Worm (Caenorhabditis elegans) whole organism, young adult: Measurements from ENCODE around the gene F41G3.5.

Experiments used
- B0336.3 ChIP-seq: fragments of 200-800 bp; sonication (Bioruptor generic); IDR thresholded peaks from 2 replicates; pipeline ENCODE4 v1.3.6; 2022; ENCODE audit warnings: missing genetic modification characterization, missing compliant biosample characterization
- C17E4.6 ChIP-seq: fragments of 200-800 bp; sonication (Bioruptor generic); IDR thresholded peaks from 2 replicates; pipeline ENCODE4 v1.3.6; 2022; ENCODE audit warnings: missing genetic modification reagents, missing genetic modification characterization, missing compliant biosample characterization
- D2030.7 ChIP-seq: fragments of 200-800 bp; sonication (Bioruptor generic); IDR thresholded peaks from 2 replicates; pipeline ENCODE4 v1.3.6; 2022; ENCODE audit warnings: missing genetic modification reagents, missing genetic modification characterization, missing compliant biosample characterization
- F23B12.7 ChIP-seq: sonication (generic microtip); optimal IDR thresholded peaks from 2 replicates; lab custom pipeline; 2017; ENCODE audit warnings: missing genetic modification characterization, mild to moderate bottlenecking, missing compliant biosample characterization, antibody characterized with exemption, moderate library complexity; ENCODE audit not compliant: insufficient read depth
- F33H1.4 ChIP-seq: fragments of 200-800 bp; sonication (Bioruptor generic); IDR thresholded peaks from 2 replicates; pipeline ENCODE4 v1.3.6; 2022; ENCODE audit warnings: missing genetic modification reagents, missing genetic modification characterization, missing compliant biosample characterization
- F52B5.7 ChIP-seq: sonication (generic microtip); optimal IDR thresholded peaks from 2 replicates; lab custom pipeline; 2016; ENCODE audit warnings: mild to moderate bottlenecking, missing genetic modification characterization, missing compliant biosample characterization
- K11D2.4 ChIP-seq: fragments of 200-800 bp; sonication (Bioruptor generic); IDR thresholded peaks from 2 replicates; pipeline ENCODE4 v1.3.6; 2022; ENCODE audit warnings: missing genetic modification reagents, missing genetic modification characterization, missing compliant biosample characterization
- T07F8.4 ChIP-seq: sonication (generic microtip); optimal IDR thresholded peaks from 2 replicates; lab custom pipeline; 2016; ENCODE audit warnings: mild to moderate bottlenecking, missing genetic modification characterization, moderate library complexity, missing compliant biosample characterization
- Y56A3A.18 ChIP-seq: fragments of 200-800 bp; sonication (Bioruptor generic); IDR thresholded peaks from 2 replicates; pipeline ENCODE4 v1.3.6; 2022; ENCODE audit warnings: missing genetic modification reagents, missing genetic modification characterization, missing compliant biosample characterization
- Y95B8A.8 ChIP-seq: fragments of 200-800 bp; sonication (Bioruptor generic); IDR thresholded peaks from 2 replicates; pipeline ENCODE4 v1.3.6; 2022; ENCODE audit warnings: missing genetic modification reagents, missing genetic modification characterization, missing compliant biosample characterization
- ama-1 ChIP-seq, 3 experiments: fragments of 150-350 bp in 1 of 3; sonication (generic microtip) in 2 of 3; optimal IDR thresholded peaks; 2 replicates each; lab custom pipeline; 2014 to 2018; ENCODE audit warnings: missing biosample characterization in 2 of 3, missing genetic modification characterization in 2 of 3, missing genetic modification reagents in 2 of 3
- attf-3 ChIP-seq: fragments of 200-800 bp; sonication (Bioruptor generic); conservative IDR thresholded peaks from 2 replicates; pipeline ENCODE4 v1.3.6; 2022; ENCODE audit warnings: missing genetic modification reagents, missing genetic modification characterization, missing compliant biosample characterization
- attf-6 ChIP-seq: fragments of 200-800 bp; sonication (Bioruptor generic); IDR thresholded peaks from 2 replicates; pipeline ENCODE4 v1.3.6; 2022; ENCODE audit warnings: missing genetic modification reagents, missing genetic modification characterization, missing compliant biosample characterization
- bed-1 ChIP-seq: fragments of 200-800 bp; sonication (Bioruptor generic); IDR thresholded peaks from 2 replicates; pipeline ENCODE4 v1.3.6; 2022; ENCODE audit warnings: missing genetic modification reagents, missing genetic modification characterization, missing compliant biosample characterization
- bed-2 ChIP-seq: fragments of 200-800 bp; sonication (Bioruptor generic); IDR thresholded peaks from 2 replicates; pipeline ENCODE4 v1.3.6; 2022; ENCODE audit warnings: missing genetic modification reagents, missing genetic modification characterization, missing compliant biosample characterization
- cebp-1 ChIP-seq, 2 experiments: fragments of 200-800 bp in 1 of 2; sonication (Bioruptor generic) in 1 of 2; sonication (generic microtip) in 1 of 2; IDR thresholded peaks in 1 of 2; optimal IDR thresholded peaks in 1 of 2; 2 replicates each; pipeline versions ENCODE4 v1.3.6 to Lab custom; 2017 to 2022; ENCODE audit warnings: missing compliant biosample characterization in 2 of 2, missing genetic modification characterization in 2 of 2, mild to moderate bottlenecking in 1 of 2, missing genetic modification reagents in 1 of 2, moderate library complexity in 1 of 2
- ceh-100 ChIP-seq: fragments of 200-800 bp; sonication (Bioruptor generic); IDR thresholded peaks from 2 replicates; pipeline ENCODE4 v1.3.6; 2022; ENCODE audit warnings: missing genetic modification reagents, missing genetic modification characterization, missing compliant biosample characterization
- die-1 ChIP-seq: sonication (generic microtip); optimal IDR thresholded peaks from 2 replicates; lab custom pipeline; 2016; ENCODE audit warnings: missing genotype, mild to moderate bottlenecking, missing genetic modification characterization, missing compliant biosample characterization
- dox-1 ChIP-seq: fragments of 200-800 bp; sonication (Bioruptor generic); IDR thresholded peaks from 2 replicates; pipeline ENCODE4 v1.3.6; 2022; ENCODE audit warnings: missing genetic modification reagents, missing genetic modification characterization, missing compliant biosample characterization
- dpl-1 ChIP-seq: fragments of 150-350 bp; optimal IDR thresholded peaks from 2 replicates; lab custom pipeline; 2014; ENCODE audit warnings: missing biosample characterization, missing genetic modification reagents, missing genetic modification characterization
- egl-44 ChIP-seq: fragments of 200-800 bp; sonication (Bioruptor generic); IDR thresholded peaks from 2 replicates; pipeline ENCODE4 v1.3.6; 2022; ENCODE audit warnings: missing genetic modification reagents, missing genetic modification characterization, missing compliant biosample characterization
- egrh-3 ChIP-seq: fragments of 200-800 bp; sonication (Bioruptor generic); IDR thresholded peaks from 2 replicates; pipeline ENCODE4 v1.3.6; 2022; ENCODE audit warnings: missing genetic modification reagents, missing genetic modification characterization, missing compliant biosample characterization
- ekl-4 ChIP-seq: fragments of 200-800 bp; sonication (Bioruptor generic); IDR thresholded peaks from 2 replicates; pipeline ENCODE4 v1.3.6; 2022; ENCODE audit warnings: missing genetic modification reagents, missing genetic modification characterization, missing compliant biosample characterization
- fkh-3 ChIP-seq: sonication (generic microtip); optimal IDR thresholded peaks from 2 replicates; lab custom pipeline; 2016; ENCODE audit warnings: mild to moderate bottlenecking, missing genetic modification characterization, missing compliant biosample characterization
- gei-17 ChIP-seq: fragments of 200-800 bp; sonication (Bioruptor generic); optimal IDR thresholded peaks from 2 replicates; lab custom pipeline; 2018; ENCODE audit warnings: mild to moderate bottlenecking, missing genetic modification characterization, missing compliant biosample characterization
- hlh-12 ChIP-seq: sonication (generic microtip); optimal IDR thresholded peaks from 2 replicates; lab custom pipeline; 2016; ENCODE audit warnings: missing genetic modification characterization, missing compliant biosample characterization
- lag-1 ChIP-seq: fragments of 200-800 bp; sonication (Bioruptor generic); IDR thresholded peaks from 2 replicates; pipeline ENCODE4 v1.3.6; 2022; ENCODE audit warnings: missing genetic modification reagents, missing genetic modification characterization, missing compliant biosample characterization
- madf-10 ChIP-seq: sonication (generic microtip); optimal IDR thresholded peaks from 2 replicates; lab custom pipeline; 2016; ENCODE audit warnings: mild to moderate bottlenecking, missing genetic modification characterization, missing compliant biosample characterization
- madf-3 ChIP-seq: fragments of 200-800 bp; sonication (Bioruptor generic); IDR thresholded peaks from 2 replicates; pipeline ENCODE4 v1.3.6; 2022; ENCODE audit warnings: missing genetic modification reagents, missing genetic modification characterization, missing compliant biosample characterization
- madf-6 ChIP-seq: fragments of 200-800 bp; sonication (Bioruptor generic); IDR thresholded peaks from 2 replicates; pipeline ENCODE4 v1.3.6; 2022; ENCODE audit warnings: missing genetic modification reagents, missing genetic modification characterization, missing compliant biosample characterization
- mel-28 ChIP-seq: sonication (generic microtip); optimal IDR thresholded peaks from 2 replicates; lab custom pipeline; 2016; ENCODE audit warnings: borderline replicate concordance, mild to moderate bottlenecking, missing genetic modification characterization, missing compliant biosample characterization
- nfya-1 ChIP-seq: sonication (generic microtip); optimal IDR thresholded peaks from 2 replicates; lab custom pipeline; 2017; ENCODE audit warnings: antibody characterized with exemption, missing compliant biosample characterization, missing genetic modification characterization, borderline replicate concordance; ENCODE audit not compliant: insufficient read depth
- nfyb-1 ChIP-seq: fragments of 200-800 bp; sonication (Bioruptor generic); IDR thresholded peaks from 2 replicates; pipeline ENCODE4 v1.3.6; 2022; ENCODE audit warnings: missing genetic modification reagents, missing genetic modification characterization, missing compliant biosample characterization
- nhr-27 ChIP-seq: fragments of 200-800 bp; sonication (Bioruptor generic); optimal IDR thresholded peaks from 2 replicates; lab custom pipeline; 2018; ENCODE audit warnings: mild to moderate bottlenecking, missing genetic modification characterization, moderate library complexity, missing compliant biosample characterization
- pha-4 ChIP-seq: fragments of 150-350 bp; sonication (generic microtip); optimal IDR thresholded peaks from 2 replicates; lab custom pipeline; 2014; ENCODE audit warnings: missing biosample characterization, missing genetic modification reagents, missing genetic modification characterization
- rcor-1 ChIP-seq: fragments of 200-800 bp; sonication (Bioruptor generic); IDR thresholded peaks from 2 replicates; pipeline ENCODE4 v1.3.6; 2022; ENCODE audit warnings: missing genetic modification reagents, missing genetic modification characterization, missing compliant biosample characterization
- rec-8 ChIP-seq, 2 experiments: sonication (generic microtip); optimal IDR thresholded peaks; 2 replicates each; lab custom pipeline; 2016; ENCODE audit warnings: mild to moderate bottlenecking in 2 of 2, missing genetic modification characterization in 2 of 2, missing genetic modification reagents in 2 of 2, missing genotype in 2 of 2, missing biosample characterization in 1 of 2, missing compliant biosample characterization in 1 of 2, moderate library complexity in 1 of 2
- sdz-38 ChIP-seq: sonication (generic microtip); optimal IDR thresholded peaks from 2 replicates; lab custom pipeline; 2016; ENCODE audit warnings: missing genotype, missing genetic modification characterization, missing compliant biosample characterization
- somi-1 ChIP-seq: fragments of 200-800 bp; sonication (Bioruptor generic); optimal IDR thresholded peaks from 2 replicates; lab custom pipeline; 2018; ENCODE audit warnings: mild to moderate bottlenecking, missing genetic modification characterization, missing compliant biosample characterization
- sptf-2 ChIP-seq: fragments of 200-800 bp; sonication (Bioruptor generic); optimal IDR thresholded peaks from 2 replicates; lab custom pipeline; 2018; ENCODE audit warnings: mild to moderate bottlenecking, missing genetic modification characterization, missing compliant biosample characterization
- tbp1 ChIP-seq: fragments of 200-800 bp; sonication (Bioruptor generic); optimal IDR thresholded peaks from 2 replicates; lab custom pipeline; 2018; ENCODE audit warnings: mild to moderate bottlenecking, missing genetic modification characterization, missing compliant biosample characterization
- unc-130 ChIP-seq: sonication (generic microtip); optimal IDR thresholded peaks from 2 replicates; lab custom pipeline; 2016; ENCODE audit warnings: missing genetic modification reagents, missing genetic modification characterization, missing compliant biosample characterization
- unc-62 ChIP-seq: fragments of 150-350 bp; optimal IDR thresholded peaks from 2 replicates; lab custom pipeline; 2014; ENCODE audit warnings: missing biosample characterization, missing genetic modification reagents, missing genetic modification characterization
- xnd-1 ChIP-seq: sonication (generic microtip); optimal IDR thresholded peaks from 2 replicates; lab custom pipeline; 2016; ENCODE audit warnings: missing genotype, missing genetic modification reagents, missing genetic modification characterization, missing compliant biosample characterization
- zfh-2 ChIP-seq: fragments of 200-800 bp; sonication (Bioruptor generic); conservative IDR thresholded peaks from 2 replicates; pipeline ENCODE4 v1.3.6; 2022; ENCODE audit warnings: missing genetic modification reagents, missing genetic modification characterization, missing compliant biosample characterization
- ztf-25 ChIP-seq: fragments of 200-800 bp; sonication (Bioruptor generic); IDR thresholded peaks from 2 replicates; pipeline ENCODE4 v1.3.6; 2022; ENCODE audit warnings: missing genetic modification reagents, missing genetic modification characterization, missing compliant biosample characterization
- ztf-26 ChIP-seq: sonication (generic microtip); optimal IDR thresholded peaks from 2 replicates; lab custom pipeline; 2017; ENCODE audit warnings: missing genetic modification characterization, missing compliant biosample characterization
- ztf-28 ChIP-seq: fragments of 200-800 bp; sonication (Bioruptor generic); IDR thresholded peaks from 2 replicates; pipeline ENCODE4 v1.3.6; 2022; ENCODE audit warnings: missing genetic modification reagents, missing genetic modification characterization, missing compliant biosample characterization
- ztf-3 ChIP-seq: fragments of 200-800 bp; sonication (Bioruptor generic); optimal IDR thresholded peaks from 2 replicates; lab custom pipeline; 2018; ENCODE audit warnings: mild to moderate bottlenecking, missing genetic modification characterization, missing compliant biosample characterization

Gene F41G3.5

DNA sequence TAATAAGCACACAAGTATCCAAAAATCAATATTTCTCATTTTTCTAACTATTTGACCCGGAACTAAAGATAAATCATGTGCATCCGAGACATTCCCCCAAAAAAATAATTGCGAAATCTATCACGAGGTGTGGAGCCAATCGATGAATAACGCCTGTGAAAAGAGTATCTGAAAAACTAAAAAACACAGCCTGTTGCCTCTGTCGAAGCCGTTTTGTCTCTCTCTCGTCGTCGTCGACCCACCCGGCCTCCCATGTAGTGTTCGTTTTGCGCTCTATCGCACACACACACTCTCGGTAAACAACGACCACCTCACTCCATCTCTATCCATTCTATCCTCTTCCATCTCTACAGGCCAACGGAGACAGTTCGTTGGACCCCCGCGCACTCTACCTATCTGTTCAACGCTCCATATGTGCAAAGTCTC is 36.2 kb downstream of the F41G3.5 start (continued):
- peak; percentile 41 for TF ChIP-seq B0336.3
- no peak; the same call in 1 of the 2 replicates for TF ChIP-seq K11D2.4
- TF ChIP-seq sdz-38 (tag; lab: Kevin White, UChicago): no peak
- TF ChIP-seq egrh-3 (GFP tag; lab: Robert Waterston, UW): no peak
- no peak for TF ChIP-seq rec-8 (tag; optimal IDR thresholded peaks at IDR 0.05; lab: Kevin White, UChicago)
- no peak for TF ChIP-seq fkh-3 (tag; lab: Kevin White, UChicago)
- TF ChIP-seq ekl-4: no peak
- TF ChIP-seq egl-44 (GFP tag; lab: Robert Waterston, UW): no peak
- TF ChIP-seq hlh-12 (tag; lab: Kevin White, UChicago): no peak
- TF ChIP-seq unc-62 (GFP tag; lab: Kevin White, UChicago): no peak
- no peak for TF ChIP-seq ztf-28
- no peak for TF ChIP-seq ztf-26 (tag; lab: Kevin White, UChicago)
- TF ChIP-seq rcor-1 (GFP tag; lab: Robert Waterston, UW): no peak
- TF ChIP-seq ztf-25: no peak
- peak; percentile 82 for TF ChIP-seq nfyb-1 (GFP tag; lab: Robert Waterston, UW)
- TF ChIP-seq F52B5.7 (tag; lab: Kevin White, UChicago): no peak
- no peak for TF ChIP-seq mel-28 (tag; lab: Kevin White, UChicago)
- no peak for TF ChIP-seq ztf-3 (GFP tag; lab: Kevin White, UChicago)
- TF ChIP-seq die-1 (tag; lab: Kevin White, UChicago): no peak
- TF ChIP-seq ceh-100 (GFP tag; lab: Robert Waterston, UW): no peak
- peak; percentile 52 for TF ChIP-seq somi-1
- no peak for TF ChIP-seq madf-6 (GFP tag; lab: Robert Waterston, UW)
- TF ChIP-seq bed-1 (GFP tag; lab: Robert Waterston, UW): no peak
- peak; percentile 55; the same call in 1 of the 2 replicates for TF ChIP-seq dox-1
- no peak for TF ChIP-seq F23B12.7
- TF ChIP-seq bed-2 (GFP tag; lab: Robert Waterston, UW): no peak
- TF ChIP-seq tbp1 (GFP tag; lab: Kevin White, UChicago): peak; percentile 26
- peak; percentile 98 for TF ChIP-seq cebp-1 (GFP tag; IDR thresholded peaks at IDR 0.05; lab: Robert Waterston, UW)
- peak; percentile 99 for TF ChIP-seq cebp-1 (tag; optimal IDR thresholded peaks at IDR 0.05; lab: Kevin White, UChicago)
- no peak for TF ChIP-seq xnd-1 (tag; lab: Kevin White, UChicago)
- TF ChIP-seq T07F8.4 (tag; lab: Kevin White, UChicago): no peak
- TF ChIP-seq ama-1 (optimal IDR thresholded peaks at IDR 0.05; lab: Kevin White, UChicago): no peak
- no peak for TF ChIP-seq ama-1 (GFP tag; optimal IDR thresholded peaks at IDR 0.05; lab: Kevin White, UChicago)
- no peak for TF ChIP-seq F33H1.4 (GFP tag; lab: Robert Waterston, UW)
- TF ChIP-seq madf-10 (tag; lab: Kevin White, UChicago): no peak
- no peak for TF ChIP-seq attf-6 (GFP tag; lab: Robert Waterston, UW)
- peak; percentile 34; the same call in 1 of the 2 replicates for TF ChIP-seq attf-3 (GFP tag; lab: Robert Waterston, UW)
- TF ChIP-seq pha-4 (tag; lab: Kevin White, UChicago): no peak
- TF ChIP-seq madf-3 (GFP tag; lab: Robert Waterston, UW): no peak
- no peak for TF ChIP-seq sptf-2
- TF ChIP-seq gei-17 (GFP tag; lab: Kevin White, UChicago): peak; percentile 14
- no peak for TF ChIP-seq Y56A3A.18
- peak; percentile 82 for TF ChIP-seq zfh-2
- no peak for TF ChIP-seq Y95B8A.8 (GFP tag; lab: Robert Waterston, UW)
- TF ChIP-seq lag-1 (GFP tag; lab: Robert Waterston, UW): no peak
- TF ChIP-seq C17E4.6 (GFP tag; lab: Robert Waterston, UW): no peak
- no peak for TF ChIP-seq D2030.7 (GFP tag; lab: Robert Waterston, UW)
- TF ChIP-seq nfya-1 (tag; lab: Kevin White, UChicago): no peak
- TF ChIP-seq dpl-1 (GFP tag; lab: Kevin White, UChicago): no peak
- no peak for TF ChIP-seq nhr-27 (tag; lab: Kevin White, UChicago)
- TF ChIP-seq unc-130 (GFP tag; lab: Kevin White, UChicago): no peak
